Fruit fly (Drosophila melanogaster): Measurements from ENCODE around the gene nyo.
A peak's percentile ranks its signal among the peaks of the same experiment; 100 is the strongest.

nyo gene

dm6 chr3R:31566738-31567137, 23.9 kb downstream of the nyo start (continued):
- TF ChIP-seq Xrp1 (GFP tag; IDR thresholded peaks at IDR 0.05) (peak; percentile 84), CG14050 (GFP tag; IDR thresholded peaks at IDR 0.05) (0 out of 3 replicates have a peak, but pooled peaks have one; percentile 29), CG4820 (GFP tag; optimal IDR thresholded peaks at IDR 0.05) (peak; percentile 15), ttk (GFP tag; IDR thresholded peaks at IDR 0.05) (peak; percentile 56; the same call in 1 of the 2 replicates), nom (GFP tag; optimal IDR thresholded peaks at IDR 0.05) (peak; percentile 30), nau (GFP tag; optimal IDR thresholded peaks at IDR 0.05) (no peak), CG10267 (tag; optimal IDR thresholded peaks at IDR 0.05) (peak; percentile 44), CG8924 (tag; optimal IDR thresholded peaks at IDR 0.05) (peak; percentile 32), Poxn (GFP tag; IDR thresholded peaks at IDR 0.05) (no peak), CG16863 (GFP tag; optimal IDR thresholded peaks at IDR 0.05) (peak; percentile 42), Max (GFP tag; optimal IDR thresholded peaks at IDR 0.05) (no peak), tin (GFP tag; optimal IDR thresholded peaks at IDR 0.05) (peak; percentile 6), Rx (GFP tag; IDR thresholded peaks at IDR 0.05) (peak; percentile 40), Opbp (GFP tag; IDR thresholded peaks at IDR 0.05; ENCODE audit: partially characterized antibody) (no peak), stc (GFP tag; IDR thresholded peaks at IDR 0.05) (peak; percentile 43; the same call in 1 of the 2 replicates), stwl (tag; optimal IDR thresholded peaks at IDR 0.05) (no peak), shn (GFP tag; optimal IDR thresholded peaks at IDR 0.05) (no peak), HLHmδ (GFP tag; optimal IDR thresholded peaks at IDR 0.05) (no peak), CG14965 (GFP tag; optimal IDR thresholded peaks at IDR 0.05; ENCODE audit: borderline replicate concordance) (no peak), exex (tag; optimal IDR thresholded peaks at IDR 0.05) (no peak), CG1603 (tag; optimal IDR thresholded peaks at IDR 0.05) (peak; percentile 67), dmrt99B (tag; optimal IDR thresholded peaks at IDR 0.05) (no peak), Ets97D (GFP tag; optimal IDR thresholded peaks at IDR 0.05) (peak; percentile 20), CG11504 (tag; optimal IDR thresholded peaks at IDR 0.05) (no peak), CG1024 (GFP tag; IDR thresholded peaks at IDR 0.05) (peak; percentile 54; the same call in 1 of the 2 replicates), Spps (tag; optimal IDR thresholded peaks at IDR 0.05) (peak; percentile 32), Gug (GFP tag; IDR thresholded peaks at IDR 0.05) (peak; percentile 23; the same call in 1 of the 4 replicates), gce (GFP tag; IDR thresholded peaks at IDR 0.05) (peak; percentile 71; the same call in 1 of the 3 replicates), HHEX (GFP tag; optimal IDR thresholded peaks at IDR 0.05) (peak; percentile 9), lab (GFP tag; optimal IDR thresholded peaks at IDR 0.05) (no peak), dysf (GFP tag; IDR thresholded peaks at IDR 0.05) (peak; percentile 58; the same call in 2 of the 3 replicates), Blimp-1 (GFP tag; optimal IDR thresholded peaks at IDR 0.05) (peak; percentile 66), Trl (optimal IDR thresholded peaks at IDR 0.05) (no peak), Trl (GFP tag; optimal IDR thresholded peaks at IDR 0.05) (peak; percentile 15), ind (GFP tag; optimal IDR thresholded peaks at IDR 0.05) (peak; percentile 37), sd (tag; optimal IDR thresholded peaks at IDR 0.05) (no peak), slbo (GFP tag; IDR thresholded peaks at IDR 0.05) (peak; percentile 48)

- TF ChIP-seq nmo (GFP tag; optimal IDR thresholded peaks at IDR 0.05) (peak; percentile 53), Max (GFP tag; optimal IDR thresholded peaks at IDR 0.05) (no peak), YL-1 (GFP tag; optimal IDR thresholded peaks at IDR 0.05) (peak; percentile 68), CG13424 (tag; optimal IDR thresholded peaks at IDR 0.05) (no peak), wor (GFP tag; IDR thresholded peaks at IDR 0.05) (no peak), ems (GFP tag; optimal IDR thresholded peaks at IDR 0.05) (peak; percentile 15), H2.0 (GFP tag; IDR thresholded peaks at IDR 0.05) (no peak), Hand (GFP tag; optimal IDR thresholded peaks at IDR 0.05) (no peak), Lpt (GFP tag; optimal IDR thresholded peaks at IDR 0.05) (no peak), C15 (GFP tag; IDR thresholded peaks at IDR 0.05) (no peak), MBD-R2 (GFP tag; IDR thresholded peaks at IDR 0.05) (peak; percentile 43), zfh2 (GFP tag; optimal IDR thresholded peaks at IDR 0.05) (peak; percentile 2), zf30C (GFP tag; optimal IDR thresholded peaks at IDR 0.05) (no peak), CG13624 (GFP tag; optimal IDR thresholded peaks at IDR 0.05) (peak; percentile 55), Sry-δ (GFP tag; optimal IDR thresholded peaks at IDR 0.05) (peak; percentile 83), CG14050 (GFP tag; IDR thresholded peaks at IDR 0.05) (no peak), CG1024 (GFP tag; IDR thresholded peaks at IDR 0.05) (no peak), kah (GFP tag; optimal IDR thresholded peaks at IDR 0.05) (no peak), psq (GFP tag; optimal IDR thresholded peaks at IDR 0.05) (no peak)
These were observed 29.1 kb downstream of the nyo start, which contains the start of gene gammaCOP for dm6 chr3R:31571885-31572292. Gene gammaCOP, plus strand, starts transcription at chr3R:31572143.

Data from whole organism, embryonic.